Worm (Caenorhabditis elegans) whole organism, mixed stage, embryonic: Measurements from ENCODE around the gene sqv-6.

ENCODE experiments used
- M03D4.4 ChIP-seq: sonication (generic microtip); optimal IDR thresholded peaks from 2 replicates; lab custom pipeline; 2017; ENCODE audit warnings: mild to moderate bottlenecking, missing genetic modification characterization, missing compliant biosample characterization
- bed-3 ChIP-seq: fragments of 200-800 bp; sonication (Bioruptor generic); optimal IDR thresholded peaks from 3 replicates; lab custom pipeline; 2018; ENCODE audit warnings: mild to moderate bottlenecking, missing genetic modification characterization, moderate library complexity, missing compliant biosample characterization
- blmp-1 ChIP-seq: fragments of 150-350 bp; optimal IDR thresholded peaks from 2 replicates; lab custom pipeline; 2014; ENCODE audit warnings: missing biosample characterization, missing genetic modification characterization
- ceh-39 ChIP-seq: fragments of 150-350 bp; optimal IDR thresholded peaks from 2 replicates; lab custom pipeline; 2014; ENCODE audit warnings: missing biosample characterization, missing genetic modification characterization
- ceh-43 ChIP-seq: fragments of 200-800 bp; sonication (Bioruptor generic); optimal IDR thresholded peaks from 2 replicates; lab custom pipeline; 2018; ENCODE audit warnings: mild to moderate bottlenecking, missing genetic modification characterization, moderate library complexity, missing compliant biosample characterization
- ceh-83 ChIP-seq: fragments of 200-800 bp; sonication (Bioruptor generic); optimal IDR thresholded peaks from 2 replicates; lab custom pipeline; 2018; ENCODE audit warnings: mild to moderate bottlenecking, missing genetic modification characterization, missing compliant biosample characterization
- ces-1 ChIP-seq: fragments of 150-350 bp; optimal IDR thresholded peaks from 2 replicates; lab custom pipeline; 2014; ENCODE audit warnings: missing biosample characterization, missing genetic modification reagents, missing genetic modification characterization
- drap-1 ChIP-seq: fragments of 200-800 bp; sonication (Bioruptor generic); optimal IDR thresholded peaks from 3 replicates; lab custom pipeline; 2018; ENCODE audit warnings: mild to moderate bottlenecking, missing genetic modification characterization, missing compliant biosample characterization
- elt-1 ChIP-seq: sonication (generic microtip); optimal IDR thresholded peaks from 2 replicates; lab custom pipeline; 2017; ENCODE audit warnings: missing genetic modification characterization, mild to moderate bottlenecking, missing compliant biosample characterization, antibody characterized with exemption, moderate library complexity, borderline replicate concordance; ENCODE audit not compliant: insufficient read depth
- elt-3 ChIP-seq: fragments of 150-350 bp; optimal IDR thresholded peaks from 2 replicates; lab custom pipeline; 2014; ENCODE audit warnings: missing biosample characterization, missing genetic modification characterization
- ham-2 ChIP-seq: fragments of 200-800 bp; sonication (Bioruptor generic); optimal IDR thresholded peaks from 2 replicates; lab custom pipeline; 2018; ENCODE audit warnings: mild to moderate bottlenecking, missing genetic modification characterization, missing compliant biosample characterization
- hlh-1 ChIP-seq: fragments of 150-350 bp; optimal IDR thresholded peaks from 2 replicates; lab custom pipeline; 2014; ENCODE audit warnings: missing biosample characterization, missing genetic modification reagents, missing genetic modification characterization
- lin-13 ChIP-seq: fragments of 150-350 bp; optimal IDR thresholded peaks from 2 replicates; lab custom pipeline; 2014; ENCODE audit warnings: missing biosample characterization, missing genetic modification characterization
- lin-32 ChIP-seq: fragments of 200-800 bp; sonication (Bioruptor generic); optimal IDR thresholded peaks from 2 replicates; lab custom pipeline; 2018; ENCODE audit warnings: mild to moderate bottlenecking, missing genetic modification characterization, missing compliant biosample characterization
- lsy-2 ChIP-seq: fragments of 150-350 bp; optimal IDR thresholded peaks from 2 replicates; lab custom pipeline; 2014; ENCODE audit warnings: missing biosample characterization, missing genetic modification characterization
- mab-5 ChIP-seq: fragments of 150-350 bp; optimal IDR thresholded peaks from 2 replicates; lab custom pipeline; 2014; ENCODE audit warnings: missing biosample characterization, missing genetic modification characterization
- mep-1 ChIP-seq: fragments of 150-350 bp; optimal IDR thresholded peaks from 2 replicates; lab custom pipeline; 2017; ENCODE audit warnings: missing biosample characterization, missing genetic modification reagents, missing genetic modification characterization, inconsistent platforms
- mls-2 ChIP-seq: sonication (generic microtip); optimal IDR thresholded peaks from 2 replicates; lab custom pipeline; 2016; ENCODE audit warnings: mild to moderate bottlenecking, missing genetic modification characterization, moderate library complexity, missing compliant biosample characterization
- nhr-12 ChIP-seq: fragments of 150-350 bp; optimal IDR thresholded peaks from 2 replicates; lab custom pipeline; 2014; ENCODE audit warnings: missing biosample characterization, missing genetic modification characterization
- nhr-237 ChIP-seq: fragments of 150-350 bp; optimal IDR thresholded peaks from 2 replicates; lab custom pipeline; 2014; ENCODE audit warnings: missing biosample characterization, missing genetic modification characterization
- nhr-76 ChIP-seq: sonication (generic microtip); optimal IDR thresholded peaks from 2 replicates; lab custom pipeline; 2017; ENCODE audit warnings: missing biosample characterization, missing genetic modification characterization
- pha-4 ChIP-seq: fragments of 150-350 bp; optimal IDR thresholded peaks from 2 replicates; lab custom pipeline; 2018; ENCODE audit warnings: missing biosample characterization, missing genetic modification reagents, missing genetic modification characterization
- sem-2 ChIP-seq: fragments of 200-800 bp; sonication (Bioruptor generic); optimal IDR thresholded peaks from 2 replicates; lab custom pipeline; 2018; ENCODE audit warnings: mild to moderate bottlenecking, missing genetic modification characterization, missing compliant biosample characterization
- snpc-4 ChIP-seq: fragments of 150-350 bp; optimal IDR thresholded peaks from 2 replicates; lab custom pipeline; 2014; ENCODE audit warnings: missing biosample characterization, missing genetic modification characterization
- sptf-1 ChIP-seq: sonication (generic microtip); optimal IDR thresholded peaks from 2 replicates; lab custom pipeline; 2017; ENCODE audit warnings: mild to moderate bottlenecking, missing genetic modification characterization, moderate library complexity, missing compliant biosample characterization
- tbx-8 ChIP-seq: fragments of 200-800 bp; sonication (Bioruptor generic); optimal IDR thresholded peaks from 2 replicates; lab custom pipeline; 2018; ENCODE audit warnings: mild to moderate bottlenecking, missing genetic modification characterization, moderate library complexity, missing compliant biosample characterization
- unc-120 ChIP-seq: sonication (generic microtip); optimal IDR thresholded peaks from 2 replicates; lab custom pipeline; 2017; ENCODE audit warnings: missing genetic modification characterization, missing compliant biosample characterization; ENCODE audit not compliant: poor library complexity, severe bottlenecking
- unc-39 ChIP-seq: fragments of 150-350 bp; optimal IDR thresholded peaks from 2 replicates; lab custom pipeline; 2014; ENCODE audit warnings: missing biosample characterization, missing genetic modification characterization
- unc-62 ChIP-seq: fragments of 150-350 bp; optimal IDR thresholded peaks from 2 replicates; lab custom pipeline; 2014; ENCODE audit warnings: missing biosample characterization, missing genetic modification reagents, missing genetic modification characterization
- zip-8 ChIP-seq: fragments of 150-350 bp; optimal IDR thresholded peaks from 2 replicates; lab custom pipeline; 2014; ENCODE audit warnings: missing biosample characterization, missing genetic modification characterization
- ztf-11 ChIP-seq: fragments of 150-350 bp; optimal IDR thresholded peaks from 2 replicates; lab custom pipeline; 2014; ENCODE audit warnings: missing biosample characterization, missing genetic modification characterization

sqv-6 gene

DNA sequence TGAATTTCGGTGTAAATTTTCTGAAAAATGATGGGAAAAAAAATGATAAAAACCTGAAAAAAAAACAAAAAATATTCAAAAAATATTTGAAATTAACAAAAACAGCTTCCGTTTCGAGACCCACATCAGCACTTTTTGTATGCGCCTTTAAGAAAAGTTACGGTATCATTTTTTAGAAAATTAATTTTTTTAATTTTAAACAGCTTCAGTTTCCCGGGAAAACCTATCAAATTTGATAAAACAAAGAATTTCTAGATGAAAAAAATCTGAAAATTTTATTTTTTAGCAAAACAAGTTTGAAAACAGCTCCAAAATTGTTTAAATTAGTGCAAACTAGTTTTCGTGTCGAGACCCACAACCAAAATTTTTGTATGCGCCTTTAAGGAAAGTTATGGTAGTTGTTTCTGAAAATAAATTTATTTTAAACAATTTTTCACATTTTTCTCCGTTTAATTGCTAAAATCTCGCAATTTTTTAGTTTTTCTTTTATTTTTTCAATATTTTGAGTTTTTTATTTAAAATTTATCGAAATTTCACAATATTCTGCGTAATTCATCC is 4.5 kb upstream of the sqv-6 start:
- TF ChIP-seq drap-1 (GFP tag; lab: Kevin White, UChicago) (no peak), nhr-237 (tag; lab: Kevin White, UChicago) (no peak), ham-2 (GFP tag; lab: Kevin White, UChicago) (no peak), tbx-8 (GFP tag; lab: Kevin White, UChicago) (no peak), ceh-43 (GFP tag; lab: Kevin White, UChicago) (no peak), M03D4.4 (tag; lab: Kevin White, UChicago) (no peak), ztf-11 (no peak), unc-39 (tag; lab: Kevin White, UChicago) (no peak), unc-120 (tag; lab: Kevin White, UChicago) (no peak), lin-13 (no peak), ceh-83 (GFP tag; lab: Kevin White, UChicago) (no peak), unc-62 (GFP tag; lab: Kevin White, UChicago) (no peak), zip-8 (no peak), blmp-1 (tag; lab: Kevin White, UChicago) (no peak)
- TF ChIP-seq, all 35 proteins: peak for 0

- peak; percentile 37 for TF ChIP-seq mls-2 (tag; lab: Kevin White, UChicago)
- TF ChIP-seq ces-1 (GFP tag; lab: Kevin White, UChicago), result peak; percentile 100
- TF ChIP-seq mep-1, result peak; percentile 40
- TF ChIP-seq sem-2 (GFP tag; lab: Kevin White, UChicago), result no peak
Observed at ce11 chrV:966164-966563, 1.6 kb upstream of the sqv-6 start.

- no peak for TF ChIP-seq sptf-1 (tag; lab: Kevin White, UChicago)
- no peak for TF ChIP-seq hlh-1 (tag; lab: Kevin White, UChicago)
- TF ChIP-seq, all 35 proteins: peak for 0
Observed at ce11 chrV:949760-950159, 14.8 kb downstream of the sqv-6 start, which contains the start of gene Y50D4C.6. Gene Y50D4C.6 (minus strand): TSS chrV:949860.

- TF ChIP-seq mab-5 (tag; lab: Kevin White, UChicago), result no peak
- TF ChIP-seq snpc-4 (tag; lab: Kevin White, UChicago), result no peak
- TF ChIP-seq bed-3 (GFP tag; lab: Kevin White, UChicago), result no peak
- no peak for TF ChIP-seq blmp-1 (tag; lab: Kevin White, UChicago)
- no peak for TF ChIP-seq unc-62 (GFP tag; lab: Kevin White, UChicago)
- TF ChIP-seq ceh-83 (GFP tag; lab: Kevin White, UChicago), result no peak
- no peak for TF ChIP-seq ham-2 (GFP tag; lab: Kevin White, UChicago)
- no peak for TF ChIP-seq lsy-2 (tag; lab: Kevin White, UChicago)
- TF ChIP-seq lin-32 (GFP tag; lab: Kevin White, UChicago), result no peak
- no peak for TF ChIP-seq sem-2 (GFP tag; lab: Kevin White, UChicago)
- TF ChIP-seq elt-3 (tag; lab: Kevin White, UChicago), result no peak
- no peak for TF ChIP-seq zip-8
Observed at ce11 chrV:949084-949483, 15.5 kb downstream of the sqv-6 start.

DNA sequence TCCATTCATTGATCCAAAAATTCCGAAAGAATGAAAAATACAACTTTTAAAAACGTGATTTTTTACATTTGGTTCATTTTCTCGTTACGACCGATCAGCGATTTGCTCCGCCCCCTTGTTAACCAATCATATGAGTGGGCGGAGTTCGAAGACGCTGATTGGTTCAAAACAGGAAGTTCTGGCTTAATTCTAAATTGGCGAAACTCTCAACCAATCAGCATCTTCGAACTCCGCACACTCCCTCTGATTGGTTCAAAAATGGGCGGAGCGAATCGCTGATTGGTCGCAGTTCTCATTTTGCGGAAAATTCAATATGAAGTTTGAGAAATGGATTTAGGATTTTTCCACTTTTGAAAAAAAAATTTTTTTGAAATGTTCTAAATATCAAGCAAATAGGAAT is 18.8 kb downstream of the sqv-6 start:
- TF ChIP-seq drap-1 (GFP tag; lab: Kevin White, UChicago) (no peak), M03D4.4 (tag; lab: Kevin White, UChicago) (no peak), unc-62 (GFP tag; lab: Kevin White, UChicago) (no peak), zip-8 (no peak), ceh-83 (GFP tag; lab: Kevin White, UChicago) (no peak), nhr-12 (tag; lab: Kevin White, UChicago) (no peak), ham-2 (GFP tag; lab: Kevin White, UChicago) (no peak), bed-3 (GFP tag; lab: Kevin White, UChicago) (no peak), blmp-1 (tag; lab: Kevin White, UChicago) (no peak), pha-4 (tag; lab: Kevin White, UChicago) (no peak), sptf-1 (tag; lab: Kevin White, UChicago) (no peak), tbx-8 (GFP tag; lab: Kevin White, UChicago) (no peak), ces-1 (GFP tag; lab: Kevin White, UChicago) (no peak), lin-13 (no peak), ceh-43 (GFP tag; lab: Kevin White, UChicago) (no peak), mls-2 (tag; lab: Kevin White, UChicago) (no peak), unc-39 (tag; lab: Kevin White, UChicago) (no peak)

ce11 chrV:945144-945543 is 19.4 kb downstream of the sqv-6 start, which contains the start of gene Y50D4C.3:
Gene Y50D4C.3 (minus strand): TSS chrV:945244.
- no peak for TF ChIP-seq ceh-39 (tag; lab: Kevin White, UChicago)
- no peak for TF ChIP-seq nhr-237 (tag; lab: Kevin White, UChicago)
- TF ChIP-seq ham-2 (GFP tag; lab: Kevin White, UChicago), result no peak
- no peak for TF ChIP-seq unc-39 (tag; lab: Kevin White, UChicago)
- TF ChIP-seq unc-62 (GFP tag; lab: Kevin White, UChicago), result no peak
- TF ChIP-seq blmp-1 (tag; lab: Kevin White, UChicago), result no peak
- TF ChIP-seq ceh-83 (GFP tag; lab: Kevin White, UChicago), result no peak
- TF ChIP-seq nhr-76 (tag; lab: Kevin White, UChicago), result no peak
- no peak for TF ChIP-seq ztf-11
- TF ChIP-seq elt-1, result no peak
- TF ChIP-seq ceh-43 (GFP tag; lab: Kevin White, UChicago), result no peak
- no peak for TF ChIP-seq bed-3 (GFP tag; lab: Kevin White, UChicago)
- TF ChIP-seq mep-1, result no peak
- TF ChIP-seq sem-2 (GFP tag; lab: Kevin White, UChicago), result no peak
- TF ChIP-seq drap-1 (GFP tag; lab: Kevin White, UChicago), result no peak
- no peak for TF ChIP-seq sptf-1 (tag; lab: Kevin White, UChicago)
- no peak for TF ChIP-seq snpc-4 (tag; lab: Kevin White, UChicago)
- no peak for TF ChIP-seq M03D4.4 (tag; lab: Kevin White, UChicago)
- TF ChIP-seq nhr-12 (tag; lab: Kevin White, UChicago), result no peak
